Worm (Caenorhabditis elegans): Measurements from ENCODE around the gene inpp-1.
"Not testable (repeated sequence)": the region's sequence is repeated elsewhere in the genome, so short reads cannot be mapped to it uniquely, and the experiment has no call there.

inpp-1 gene

DNA sequence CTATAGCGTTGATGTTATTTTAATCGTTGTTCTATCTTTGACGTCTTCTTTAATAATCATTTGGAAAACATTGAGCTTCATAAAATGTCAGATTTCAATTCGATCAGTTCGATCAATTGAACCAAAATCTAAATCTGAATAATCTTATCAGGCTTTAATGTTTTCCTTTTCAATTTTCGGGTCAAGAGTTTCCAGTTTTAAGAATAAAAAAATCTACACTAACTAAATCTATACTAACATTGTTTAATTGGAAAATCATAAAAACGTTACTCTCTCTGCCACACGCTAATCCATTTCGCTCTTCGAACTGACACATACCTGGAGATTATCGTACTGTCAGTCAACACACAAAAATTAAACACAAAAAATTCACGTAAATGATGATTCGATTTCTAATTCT is 9.5 kb downstream of the inpp-1 start, which contains the start of gene T25B9.11:
Gene T25B9.11, plus strand, starts transcription at position 301 of the 400 bp plus-strand sequence.
- TF ChIP-seq unc-120 (tag; optimal IDR thresholded peaks at IDR 0.05; ENCODE audit: poor library complexity, severe bottlenecking) = no peak
- TF ChIP-seq nhr-76 (tag; optimal IDR thresholded peaks at IDR 0.05) = no peak
- no peak for TF ChIP-seq ceh-43 (GFP tag; optimal IDR thresholded peaks at IDR 0.05)
- TF ChIP-seq sem-2 (GFP tag; optimal IDR thresholded peaks at IDR 0.05) = no peak
- no peak for TF ChIP-seq flh-1 (GFP tag; optimal IDR thresholded peaks at IDR 0.05)
- TF ChIP-seq unc-62 (GFP tag; optimal IDR thresholded peaks at IDR 0.05) = no peak
- TF ChIP-seq elt-1 (tag; optimal IDR thresholded peaks at IDR 0.05; ENCODE audit: borderline replicate concordance, insufficient read depth) = no peak
- TF ChIP-seq snpc-4 (tag; optimal IDR thresholded peaks at IDR 0.05) = no peak
- TF ChIP-seq lin-13 (tag; optimal IDR thresholded peaks at IDR 0.05) = no peak
- TF ChIP-seq unc-39 (tag; optimal IDR thresholded peaks at IDR 0.05) = no peak
- no peak for TF ChIP-seq hlh-1 (tag; optimal IDR thresholded peaks at IDR 0.05)
- TF ChIP-seq nhr-237 (tag; optimal IDR thresholded peaks at IDR 0.05) = no peak
- no peak for TF ChIP-seq M03D4.4 (tag; optimal IDR thresholded peaks at IDR 0.05)

DNA sequence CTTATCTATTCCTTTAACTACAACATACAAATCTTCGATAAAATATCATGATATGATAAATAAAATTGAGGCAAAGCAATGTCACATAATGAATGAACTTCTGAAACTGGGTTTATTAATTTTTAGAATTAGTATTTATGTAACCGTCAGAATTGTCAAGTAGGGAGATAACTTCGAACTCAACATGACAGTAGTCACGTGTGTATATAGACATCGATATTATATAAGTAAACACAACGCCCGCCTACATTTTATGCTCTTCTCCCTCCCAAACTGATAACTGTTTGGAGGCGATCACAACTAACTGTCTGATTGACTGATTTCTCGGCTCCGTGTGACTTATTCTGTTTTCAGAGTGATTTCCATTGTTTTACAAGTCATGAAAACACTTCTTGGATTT is 12.4 kb downstream of the inpp-1 start, which contains the start of gene ugt-54:
Gene ugt-54, plus strand, starts transcription at position 355 of the 400 bp plus-strand sequence.
- TF ChIP-seq hlh-1 (tag; optimal IDR thresholded peaks at IDR 0.05) (no peak), tbx-8 (GFP tag; optimal IDR thresholded peaks at IDR 0.05) (no peak), unc-62 (GFP tag; optimal IDR thresholded peaks at IDR 0.05) (no peak), pha-4 (tag; optimal IDR thresholded peaks at IDR 0.05) (no peak), nhr-28 (tag; optimal IDR thresholded peaks at IDR 0.05) (no peak), nhr-2 (tag; optimal IDR thresholded peaks at IDR 0.05) (no peak), snpc-4 (tag; optimal IDR thresholded peaks at IDR 0.05) (no peak), M03D4.4 (tag; optimal IDR thresholded peaks at IDR 0.05) (no peak), ham-2 (GFP tag; optimal IDR thresholded peaks at IDR 0.05) (no peak), nhr-76 (tag; optimal IDR thresholded peaks at IDR 0.05) (no peak), ceh-39 (tag; optimal IDR thresholded peaks at IDR 0.05) (no peak), unc-120 (tag; optimal IDR thresholded peaks at IDR 0.05; ENCODE audit: poor library complexity, severe bottlenecking) (no peak), mep-1 (tag; optimal IDR thresholded peaks at IDR 0.05) (no peak), nhr-12 (tag; optimal IDR thresholded peaks at IDR 0.05) (no peak), lsy-2 (tag; optimal IDR thresholded peaks at IDR 0.05) (no peak), ces-1 (GFP tag; optimal IDR thresholded peaks at IDR 0.05) (no peak), mab-5 (tag; optimal IDR thresholded peaks at IDR 0.05) (no peak), sem-2 (GFP tag; optimal IDR thresholded peaks at IDR 0.05) (no peak), lin-13 (tag; optimal IDR thresholded peaks at IDR 0.05) (no peak)

DNA sequence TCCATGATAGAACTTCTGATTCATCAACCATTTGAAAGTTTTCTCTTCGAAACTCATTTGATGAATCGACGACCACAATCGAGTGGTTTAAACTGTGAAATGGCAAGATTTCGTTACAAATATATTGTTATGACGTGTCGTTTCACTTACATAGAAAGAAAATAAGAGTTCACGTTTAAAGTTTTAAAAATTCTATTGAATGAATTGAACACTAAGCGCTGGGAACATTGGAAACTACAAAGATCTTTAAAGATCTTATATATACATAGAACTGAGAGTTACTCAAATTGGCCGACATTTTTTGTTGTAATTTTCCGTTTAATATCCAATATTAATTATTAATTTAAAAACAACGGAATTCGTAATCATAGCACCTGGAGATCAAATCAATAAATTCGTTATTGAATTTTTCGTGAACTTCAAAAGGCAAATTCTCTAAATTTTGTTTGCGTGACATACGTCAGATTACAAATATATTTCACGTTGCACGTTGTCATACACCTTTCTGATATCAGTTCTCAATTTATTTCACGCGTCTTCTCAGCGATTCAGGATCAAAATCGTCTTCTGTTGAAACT is 16.0 kb downstream of the inpp-1 start, which contains the start of the genes T25B9.4 and T25B9.6:
Gene T25B9.4, minus strand, starts transcription at position 101 of the 578 bp plus-strand sequence.
Gene T25B9.6, plus strand, starts transcription at position 528 of the 578 bp plus-strand sequence.
- no peak for TF ChIP-seq unc-120 (tag; optimal IDR thresholded peaks at IDR 0.05; ENCODE audit: poor library complexity, severe bottlenecking)
- TF ChIP-seq ceh-43 (GFP tag; optimal IDR thresholded peaks at IDR 0.05) = no peak
- no peak for TF ChIP-seq blmp-1 (tag; optimal IDR thresholded peaks at IDR 0.05)
- TF ChIP-seq lin-13 (tag; optimal IDR thresholded peaks at IDR 0.05) = no peak

DNA sequence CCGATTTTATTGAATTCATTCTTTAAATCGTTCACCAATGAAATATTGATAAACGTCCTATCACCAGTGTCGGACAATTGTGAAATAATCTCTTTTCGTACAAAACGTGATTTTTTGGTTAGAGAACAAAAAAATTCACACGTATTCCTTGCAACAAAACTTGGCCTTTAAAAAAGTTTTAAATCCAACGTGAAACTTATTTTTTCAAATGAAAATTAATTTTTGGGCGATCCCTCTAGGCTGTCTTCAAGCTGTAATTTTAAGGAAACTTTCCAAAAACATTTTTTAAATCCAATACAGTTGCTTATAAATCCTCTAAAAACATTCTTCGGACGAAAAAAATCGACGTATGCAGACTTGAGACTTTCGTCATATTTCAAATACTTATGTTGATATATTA is 19.0 kb downstream of the inpp-1 start, which contains the start of gene T25B9.5:
Gene T25B9.5, minus strand, starts transcription at position 101 of the 400 bp plus-strand sequence.
- TF ChIP-seq mep-1 (tag; optimal IDR thresholded peaks at IDR 0.05) (no peak), sptf-1 (tag; optimal IDR thresholded peaks at IDR 0.05) (no peak), unc-39 (tag; optimal IDR thresholded peaks at IDR 0.05) (no peak), nhr-76 (tag; optimal IDR thresholded peaks at IDR 0.05) (no peak), flh-1 (GFP tag; optimal IDR thresholded peaks at IDR 0.05) (no peak), elt-3 (tag; optimal IDR thresholded peaks at IDR 0.05) (no peak), lsy-2 (tag; optimal IDR thresholded peaks at IDR 0.05) (no peak), pha-4 (tag; optimal IDR thresholded peaks at IDR 0.05) (no peak), mab-5 (tag; optimal IDR thresholded peaks at IDR 0.05) (no peak), unc-120 (tag; optimal IDR thresholded peaks at IDR 0.05; ENCODE audit: poor library complexity, severe bottlenecking) (no peak), nhr-12 (tag; optimal IDR thresholded peaks at IDR 0.05) (no peak), ztf-11 (tag; optimal IDR thresholded peaks at IDR 0.05) (no peak)

DNA sequence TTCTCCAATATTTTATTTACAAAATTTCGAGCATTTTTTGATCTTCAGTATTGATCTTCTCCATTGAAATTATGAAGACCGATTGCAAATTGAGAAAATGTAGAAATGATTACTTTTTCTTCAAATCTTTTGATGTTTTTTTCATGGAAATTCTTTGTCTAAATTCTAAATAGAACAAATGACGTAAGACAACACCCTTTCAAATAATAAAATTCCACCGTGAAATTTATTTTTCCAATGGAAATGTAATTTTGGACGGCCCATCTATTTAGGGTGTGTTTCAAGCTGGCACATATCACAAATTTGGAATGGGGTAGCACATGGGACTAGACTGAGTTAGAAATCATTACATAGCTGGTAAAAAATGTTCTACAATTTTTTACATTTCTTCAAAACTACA is 22.0 kb downstream of the inpp-1 start, which contains the start of gene T25B9.2:
Gene T25B9.2, minus strand, starts transcription at position 101 of the 400 bp plus-strand sequence.
- TF ChIP-seq elt-3 (tag; optimal IDR thresholded peaks at IDR 0.05); ceh-39 (tag; optimal IDR thresholded peaks at IDR 0.05); tbx-8 (GFP tag; optimal IDR thresholded peaks at IDR 0.05): not testable (repeated sequence)

Measured in whole organism, mixed stage, embryonic.